Worm (Caenorhabditis elegans) whole organism, young adult: ENCODE results near the gene epic-2.
A peak's percentile ranks its signal among the peaks of the same experiment; 100 is the strongest.

Experiments used
- B0019.2 ChIP-seq: fragments of 200-800 bp; sonication (Bioruptor generic); conservative IDR thresholded peaks from 2 replicates; pipeline ENCODE4 v1.3.6; 2022; ENCODE audit warnings: missing genetic modification reagents, missing genetic modification characterization, missing compliant biosample characterization
- B0336.3 ChIP-seq: fragments of 200-800 bp; sonication (Bioruptor generic); IDR thresholded peaks from 2 replicates; pipeline ENCODE4 v1.3.6; 2022; ENCODE audit warnings: missing genetic modification characterization, missing compliant biosample characterization
- C17E4.6 ChIP-seq: fragments of 200-800 bp; sonication (Bioruptor generic); IDR thresholded peaks from 2 replicates; pipeline ENCODE4 v1.3.6; 2022; ENCODE audit warnings: missing genetic modification reagents, missing genetic modification characterization, missing compliant biosample characterization
- F55B11.4 ChIP-seq: sonication (generic microtip); optimal IDR thresholded peaks from 2 replicates; lab custom pipeline; 2016; ENCODE audit warnings: missing compliant biosample characterization, missing genetic modification characterization, borderline replicate concordance; ENCODE audit not compliant: insufficient read depth
- F57A8.1 ChIP-seq: fragments of 200-800 bp; sonication (Bioruptor generic); optimal IDR thresholded peaks from 2 replicates; lab custom pipeline; 2018; ENCODE audit warnings: mild to moderate bottlenecking, missing genetic modification characterization, moderate library complexity, missing compliant biosample characterization
- K11D2.4 ChIP-seq: fragments of 200-800 bp; sonication (Bioruptor generic); IDR thresholded peaks from 2 replicates; pipeline ENCODE4 v1.3.6; 2022; ENCODE audit warnings: missing genetic modification reagents, missing genetic modification characterization, missing compliant biosample characterization
- K12H6.12 ChIP-seq: fragments of 200-800 bp; sonication (Bioruptor generic); optimal IDR thresholded peaks from 2 replicates; lab custom pipeline; 2018; ENCODE audit warnings: mild to moderate bottlenecking, missing genetic modification characterization, missing compliant biosample characterization
- Y53F4B.3 ChIP-seq: fragments of 200-800 bp; sonication (Bioruptor generic); IDR thresholded peaks from 2 replicates; pipeline ENCODE4 v1.3.6; 2022; ENCODE audit warnings: missing genetic modification reagents, missing genetic modification characterization, missing compliant biosample characterization
- Y53G8AR.9 ChIP-seq: fragments of 200-800 bp; sonication (Bioruptor generic); conservative IDR thresholded peaks from 2 replicates; pipeline ENCODE4 v1.3.6; 2022; ENCODE audit warnings: missing genetic modification reagents, missing genetic modification characterization, missing compliant biosample characterization
- bed-1 ChIP-seq: fragments of 200-800 bp; sonication (Bioruptor generic); IDR thresholded peaks from 2 replicates; pipeline ENCODE4 v1.3.6; 2022; ENCODE audit warnings: missing genetic modification reagents, missing genetic modification characterization, missing compliant biosample characterization
- ceh-58 ChIP-seq: fragments of 200-800 bp; sonication (Bioruptor generic); IDR thresholded peaks from 2 replicates; pipeline ENCODE4 v1.3.6; 2022; ENCODE audit warnings: missing genetic modification characterization, missing compliant biosample characterization
- ceh-91 ChIP-seq: fragments of 200-800 bp; sonication (Bioruptor generic); IDR thresholded peaks from 2 replicates; pipeline ENCODE4 v1.3.6; 2022; ENCODE audit warnings: missing genetic modification reagents, missing genetic modification characterization, missing compliant biosample characterization
- chd-7 ChIP-seq: sonication (generic microtip); optimal IDR thresholded peaks from 2 replicates; lab custom pipeline; 2016; ENCODE audit warnings: mild to moderate bottlenecking, missing genetic modification characterization, moderate library complexity, missing compliant biosample characterization
- die-1 ChIP-seq: sonication (generic microtip); optimal IDR thresholded peaks from 2 replicates; lab custom pipeline; 2016; ENCODE audit warnings: missing genotype, mild to moderate bottlenecking, missing genetic modification characterization, missing compliant biosample characterization
- dox-1 ChIP-seq: fragments of 200-800 bp; sonication (Bioruptor generic); IDR thresholded peaks from 2 replicates; pipeline ENCODE4 v1.3.6; 2022; ENCODE audit warnings: missing genetic modification reagents, missing genetic modification characterization, missing compliant biosample characterization
- egrh-3 ChIP-seq: fragments of 200-800 bp; sonication (Bioruptor generic); IDR thresholded peaks from 2 replicates; pipeline ENCODE4 v1.3.6; 2022; ENCODE audit warnings: missing genetic modification reagents, missing genetic modification characterization, missing compliant biosample characterization
- fkh-3 ChIP-seq: sonication (generic microtip); optimal IDR thresholded peaks from 2 replicates; lab custom pipeline; 2016; ENCODE audit warnings: mild to moderate bottlenecking, missing genetic modification characterization, missing compliant biosample characterization
- hrde-1 ChIP-seq: sonication (generic microtip); optimal IDR thresholded peaks from 2 replicates; lab custom pipeline; 2016; ENCODE audit warnings: missing genetic modification characterization, mild to moderate bottlenecking, missing compliant biosample characterization, moderate library complexity, missing genotype, missing genetic modification reagents, borderline replicate concordance
- hsf-1 ChIP-seq: fragments of 200-800 bp; sonication (Bioruptor generic); IDR thresholded peaks from 2 replicates; pipeline ENCODE4 v1.3.6; 2022; ENCODE audit warnings: missing genetic modification reagents, missing genetic modification characterization, missing compliant biosample characterization
- lag-1 ChIP-seq: fragments of 200-800 bp; sonication (Bioruptor generic); IDR thresholded peaks from 2 replicates; pipeline ENCODE4 v1.3.6; 2022; ENCODE audit warnings: missing genetic modification reagents, missing genetic modification characterization, missing compliant biosample characterization
- let-526 ChIP-seq: fragments of 200-800 bp; sonication (Bioruptor generic); IDR thresholded peaks from 2 replicates; pipeline ENCODE4 v1.3.6; 2022; ENCODE audit warnings: missing genetic modification reagents, missing genetic modification characterization, missing compliant biosample characterization
- lin-26 ChIP-seq: fragments of 200-800 bp; sonication (Bioruptor generic); IDR thresholded peaks from 2 replicates; pipeline ENCODE4 v1.3.6; 2022; ENCODE audit warnings: missing genetic modification reagents, missing genetic modification characterization, missing compliant biosample characterization
- lin-40 ChIP-seq: sonication (generic microtip); optimal IDR thresholded peaks from 2 replicates; lab custom pipeline; 2016; ENCODE audit warnings: missing genetic modification characterization, mild to moderate bottlenecking, missing compliant biosample characterization, missing genotype, missing genetic modification reagents
- lin-54 ChIP-seq: fragments of 200-800 bp; sonication (Bioruptor generic); optimal IDR thresholded peaks from 2 replicates; lab custom pipeline; 2018; ENCODE audit warnings: mild to moderate bottlenecking, missing genetic modification characterization, missing compliant biosample characterization
- madf-6 ChIP-seq: fragments of 200-800 bp; sonication (Bioruptor generic); IDR thresholded peaks from 2 replicates; pipeline ENCODE4 v1.3.6; 2022; ENCODE audit warnings: missing genetic modification reagents, missing genetic modification characterization, missing compliant biosample characterization
- mcd-1 ChIP-seq: fragments of 200-800 bp; sonication (Bioruptor generic); IDR thresholded peaks from 2 replicates; pipeline ENCODE4 v1.3.6; 2022; ENCODE audit warnings: missing genetic modification reagents, missing genetic modification characterization, missing compliant biosample characterization
- nfya-1 ChIP-seq: sonication (generic microtip); optimal IDR thresholded peaks from 2 replicates; lab custom pipeline; 2017; ENCODE audit warnings: antibody characterized with exemption, missing compliant biosample characterization, missing genetic modification characterization, borderline replicate concordance; ENCODE audit not compliant: insufficient read depth
- nhr-27 ChIP-seq: fragments of 200-800 bp; sonication (Bioruptor generic); optimal IDR thresholded peaks from 2 replicates; lab custom pipeline; 2018; ENCODE audit warnings: mild to moderate bottlenecking, missing genetic modification characterization, moderate library complexity, missing compliant biosample characterization
- rec-8 ChIP-seq, 2 experiments: sonication (generic microtip); optimal IDR thresholded peaks; 2 replicates each; lab custom pipeline; 2016; ENCODE audit warnings: mild to moderate bottlenecking in 2 of 2, missing genetic modification characterization in 2 of 2, missing genetic modification reagents in 2 of 2, missing genotype in 2 of 2, missing biosample characterization in 1 of 2, missing compliant biosample characterization in 1 of 2, moderate library complexity in 1 of 2
- somi-1 ChIP-seq: fragments of 200-800 bp; sonication (Bioruptor generic); optimal IDR thresholded peaks from 2 replicates; lab custom pipeline; 2018; ENCODE audit warnings: mild to moderate bottlenecking, missing genetic modification characterization, missing compliant biosample characterization
- sptf-2 ChIP-seq: fragments of 200-800 bp; sonication (Bioruptor generic); optimal IDR thresholded peaks from 2 replicates; lab custom pipeline; 2018; ENCODE audit warnings: mild to moderate bottlenecking, missing genetic modification characterization, missing compliant biosample characterization
- unc-130 ChIP-seq: sonication (generic microtip); optimal IDR thresholded peaks from 2 replicates; lab custom pipeline; 2016; ENCODE audit warnings: missing genetic modification reagents, missing genetic modification characterization, missing compliant biosample characterization
- unc-62 ChIP-seq: fragments of 150-350 bp; optimal IDR thresholded peaks from 2 replicates; lab custom pipeline; 2014; ENCODE audit warnings: missing biosample characterization, missing genetic modification reagents, missing genetic modification characterization
- zfh-2 ChIP-seq: fragments of 200-800 bp; sonication (Bioruptor generic); conservative IDR thresholded peaks from 2 replicates; pipeline ENCODE4 v1.3.6; 2022; ENCODE audit warnings: missing genetic modification reagents, missing genetic modification characterization, missing compliant biosample characterization

epic-2 gene

ce11 chrIV:1711029-1711489 is 9.5 kb upstream of the epic-2 start, which contains the start of gene rpi-2 (continued):
- peak; percentile 86 for TF ChIP-seq mcd-1
- peak; percentile 67; the same call in 1 of the 2 replicates for TF ChIP-seq K11D2.4
- peak; percentile 90 for TF ChIP-seq C17E4.6
- TF ChIP-seq hsf-1 = peak; percentile 86
- peak; percentile 52 for TF ChIP-seq somi-1 (GFP tag; lab: Kevin White, UChicago)
- TF ChIP-seq, all 124 proteins: peak for 90

- TF ChIP-seq fkh-3 (tag; lab: Kevin White, UChicago) (no peak), nfya-1 (tag; lab: Kevin White, UChicago) (no peak), zfh-2 (GFP tag; lab: Robert Waterston, UW) (peak; percentile 75), chd-7 (tag; lab: Kevin White, UChicago) (no peak)
- TF ChIP-seq, all 124 proteins: peak for 1
Measured at ce11 chrIV:1713618-1714017, 7.0 kb upstream of the epic-2 start.

DNA sequence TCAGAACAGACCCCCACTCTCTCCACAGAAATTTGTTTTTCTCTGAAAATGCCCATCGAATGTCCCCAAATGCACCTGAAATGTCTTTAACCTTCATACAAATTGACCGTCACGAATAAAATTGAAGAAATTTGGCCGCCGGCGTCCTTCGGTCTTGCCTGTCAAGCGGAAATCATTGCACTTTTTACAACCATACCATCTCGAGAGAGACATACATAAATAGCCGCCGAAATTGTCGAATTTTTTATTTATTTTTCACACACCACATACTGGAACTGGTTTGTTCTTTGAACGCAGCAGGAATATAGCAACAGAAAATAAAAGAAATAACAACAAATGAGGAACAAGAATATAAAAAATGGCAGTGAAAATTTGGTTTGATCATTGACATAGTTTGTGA is 4.9 kb upstream of the epic-2 start:
- TF ChIP-seq lin-54 (GFP tag; lab: Kevin White, UChicago) = no peak
- TF ChIP-seq lin-40 (tag; lab: Kevin White, UChicago) = peak; percentile 29
- no peak for TF ChIP-seq die-1 (tag; lab: Kevin White, UChicago)
- TF ChIP-seq F55B11.4 (tag; lab: Kevin White, UChicago) = no peak

DNA sequence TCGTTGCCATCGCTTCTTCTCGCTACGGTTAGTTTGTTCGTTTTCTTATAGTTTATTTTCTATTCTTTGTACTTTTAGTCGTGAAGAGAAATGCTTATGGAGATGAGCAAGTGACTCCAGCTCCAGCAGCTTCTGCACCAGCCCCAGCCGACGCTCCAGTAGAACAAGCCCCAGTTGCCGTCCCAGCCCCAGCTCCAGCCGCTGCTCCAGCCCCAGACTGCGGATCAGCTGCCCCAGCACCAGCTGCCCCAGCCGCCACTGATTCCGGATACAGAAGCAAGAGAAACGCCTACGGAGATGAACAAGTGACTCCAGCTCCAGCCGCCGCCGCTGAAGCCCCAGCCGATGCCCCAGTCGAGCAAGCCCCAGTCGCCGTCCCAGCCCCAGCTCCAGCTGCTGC is 312 bp downstream of the epic-2 start:
- TF ChIP-seq mcd-1 = peak; percentile 31; the same call in 1 of the 2 replicates
- peak; percentile 65; the same call in 1 of the 2 replicates for TF ChIP-seq zfh-2 (GFP tag; lab: Robert Waterston, UW)
- peak; percentile 20 for TF ChIP-seq lin-40 (tag; lab: Kevin White, UChicago)
- TF ChIP-seq lin-26 (GFP tag; lab: Robert Waterston, UW) = peak; percentile 31; the same call in 1 of the 2 replicates
- TF ChIP-seq egrh-3 (GFP tag; lab: Robert Waterston, UW) = peak; percentile 86

DNA sequence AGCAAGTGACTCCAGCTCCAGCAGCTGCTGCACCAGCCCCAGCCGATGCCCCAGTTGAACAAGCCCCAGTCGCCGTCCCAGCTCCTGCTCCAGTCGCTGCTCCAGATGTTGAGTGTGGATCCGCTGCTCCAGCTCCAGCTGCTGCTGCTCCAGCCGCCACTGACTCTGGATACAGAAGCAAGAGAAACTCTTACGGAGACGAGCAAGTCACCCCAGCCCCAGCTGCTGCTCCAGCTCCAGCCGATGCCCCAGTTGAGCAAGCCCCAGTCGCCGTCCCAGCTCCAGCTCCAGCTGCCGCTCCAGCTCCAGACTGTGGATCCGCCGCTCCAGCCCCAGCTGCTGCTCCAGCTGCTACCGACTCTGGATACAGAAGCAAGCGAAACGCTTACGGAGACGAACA is 1.0 kb downstream of the epic-2 start:
- peak; percentile 79 for TF ChIP-seq lin-40 (tag; lab: Kevin White, UChicago)
- peak; percentile 25; the same call in 1 of the 2 replicates for TF ChIP-seq zfh-2 (GFP tag; lab: Robert Waterston, UW)
- TF ChIP-seq lin-26 (GFP tag; lab: Robert Waterston, UW) = peak; percentile 66; the same call in 1 of the 2 replicates
- no peak for TF ChIP-seq nhr-27 (tag; lab: Kevin White, UChicago)
- 0 out of 2 replicates have a peak, but pooled peaks have one; percentile 7 for TF ChIP-seq let-526 (GFP tag; lab: Robert Waterston, UW)
- peak; percentile 88 for TF ChIP-seq egrh-3 (GFP tag; lab: Robert Waterston, UW)
- TF ChIP-seq hrde-1 (tag; lab: Kevin White, UChicago) = no peak

DNA sequence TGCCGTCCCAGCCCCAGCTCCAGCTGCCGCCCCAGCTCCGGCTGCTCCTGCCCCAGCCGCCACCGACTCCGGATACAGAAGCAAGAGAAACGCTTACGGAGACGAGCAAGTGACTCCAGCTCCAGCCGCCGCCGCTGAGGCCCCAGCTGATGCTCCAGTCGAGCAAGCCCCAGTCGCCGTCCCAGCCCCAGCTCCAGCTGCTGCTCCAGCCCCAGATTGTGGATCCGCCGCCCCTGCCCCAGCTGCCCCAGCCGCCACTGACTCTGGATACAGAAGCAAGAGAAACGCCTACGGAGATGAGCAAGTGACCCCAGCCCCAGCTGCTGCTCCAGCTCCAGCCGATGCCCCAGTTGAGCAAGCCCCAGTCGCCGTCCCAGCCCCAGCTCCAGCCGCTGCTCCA is 1.9 kb downstream of the epic-2 start:
- 0 out of 2 replicates have a peak, but pooled peaks have one; percentile 19 for TF ChIP-seq K11D2.4
- TF ChIP-seq lin-26 (GFP tag; lab: Robert Waterston, UW) = peak; percentile 84
- 0 out of 2 replicates have a peak, but pooled peaks have one; percentile 19 for TF ChIP-seq Y53G8AR.9
- TF ChIP-seq ceh-58 (GFP tag; lab: Robert Waterston, UW) = 0 out of 2 replicates have a peak, but pooled peaks have one; percentile 23
- 0 out of 2 replicates have a peak, but pooled peaks have one; percentile 22 for TF ChIP-seq dox-1 (GFP tag; lab: Robert Waterston, UW)
- TF ChIP-seq bed-1 = 0 out of 2 replicates have a peak, but pooled peaks have one; percentile 23
- peak; percentile 98 for TF ChIP-seq egrh-3 (GFP tag; lab: Robert Waterston, UW)
- 0 out of 2 replicates have a peak, but pooled peaks have one; percentile 10 for TF ChIP-seq ceh-91
- TF ChIP-seq zfh-2 (GFP tag; lab: Robert Waterston, UW) = peak; percentile 70
- TF ChIP-seq mcd-1 = peak; percentile 55

- peak; percentile 10 for TF ChIP-seq lin-26 (GFP tag; lab: Robert Waterston, UW)
- no peak for TF ChIP-seq B0336.3
- no peak for TF ChIP-seq lag-1 (GFP tag; lab: Robert Waterston, UW)
- no peak for TF ChIP-seq unc-130 (GFP tag; lab: Kevin White, UChicago)
- TF ChIP-seq lin-54 (GFP tag; lab: Kevin White, UChicago) = no peak
- TF ChIP-seq madf-6 (GFP tag; lab: Robert Waterston, UW) = no peak
- no peak for TF ChIP-seq F57A8.1 (GFP tag; lab: Kevin White, UChicago)
- no peak for TF ChIP-seq hrde-1 (tag; lab: Kevin White, UChicago)
- no peak for TF ChIP-seq sptf-2 (GFP tag; lab: Kevin White, UChicago)
- TF ChIP-seq rec-8 (tag; optimal IDR thresholded peaks at IDR 0.05; lab: Kevin White, UChicago) = no peak
- TF ChIP-seq unc-62 = no peak
- no peak for TF ChIP-seq K12H6.12
- no peak for TF ChIP-seq nhr-27 (tag; lab: Kevin White, UChicago)
- no peak for TF ChIP-seq B0019.2
- TF ChIP-seq Y53F4B.3 (GFP tag; lab: Robert Waterston, UW) = no peak
Measured at ce11 chrIV:1722953-1723352, 2.4 kb downstream of the epic-2 start.
